Comparison of ENCODE assay signal across 1 fruit fly cellular context in the genomic region with DNA sequence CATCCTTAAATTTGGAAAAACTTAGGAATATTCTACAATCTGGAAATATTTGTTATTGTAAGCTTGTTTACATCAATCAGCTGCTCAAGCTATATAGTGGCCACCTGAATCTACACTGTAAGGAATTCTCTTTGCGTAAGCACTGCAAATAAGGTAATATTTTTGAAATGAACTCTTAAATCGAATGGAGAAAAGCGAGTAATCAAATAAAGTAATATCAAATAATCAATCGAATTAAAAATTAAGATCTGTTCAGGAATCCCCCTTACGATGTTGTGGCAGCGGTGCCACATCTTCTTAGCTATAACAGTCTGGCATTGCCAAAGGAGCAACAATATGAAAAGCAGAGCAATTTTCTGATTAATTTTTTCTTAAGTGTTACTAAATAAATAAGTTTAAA.
A peak's percentile ranks its signal among the peaks of the same experiment; 100 is the strongest.
TF ChIP-seq lines count a peak whose summit lies in the region.

A gene (minus strand): TSS at position 160 of the 400 bp plus-strand sequence.
A gene (plus strand): TSS at position 303 of the 400 bp plus-strand sequence.

TF ChIP-seq in whole organism, embryonic, 481 proteins besides CTCF, POLR2A, EP300 and RAD21 (continued from another document):
- TF ChIP-seq Neu2 (GFP tag; optimal IDR thresholded peaks at IDR 0.05; lab: Kevin White, UChicago; ENCODE audit: borderline replicate concordance) (peak; percentile 90), Chrac-16 (GFP tag; optimal IDR thresholded peaks at IDR 0.05; lab: Kevin White, UChicago) (peak; percentile 99), scrt (GFP tag; optimal IDR thresholded peaks at IDR 0.05; lab: Kevin White, UChicago) (peak; percentile 95)
